Worm (Caenorhabditis elegans) whole organism, mixed stage, embryonic: ENCODE measurements around the gene ZK930.7.

Experiments used
- bed-3 ChIP-seq: fragments of 200-800 bp; sonication (Bioruptor generic); optimal IDR thresholded peaks from 3 replicates; lab custom pipeline; 2018; ENCODE audit warnings: mild to moderate bottlenecking, missing genetic modification characterization, moderate library complexity, missing compliant biosample characterization
- blmp-1 ChIP-seq: fragments of 150-350 bp; optimal IDR thresholded peaks from 2 replicates; lab custom pipeline; 2014; ENCODE audit warnings: missing biosample characterization, missing genetic modification characterization
- ceh-39 ChIP-seq: fragments of 150-350 bp; optimal IDR thresholded peaks from 2 replicates; lab custom pipeline; 2014; ENCODE audit warnings: missing biosample characterization, missing genetic modification characterization
- ceh-43 ChIP-seq: fragments of 200-800 bp; sonication (Bioruptor generic); optimal IDR thresholded peaks from 2 replicates; lab custom pipeline; 2018; ENCODE audit warnings: mild to moderate bottlenecking, missing genetic modification characterization, moderate library complexity, missing compliant biosample characterization
- ceh-83 ChIP-seq: fragments of 200-800 bp; sonication (Bioruptor generic); optimal IDR thresholded peaks from 2 replicates; lab custom pipeline; 2018; ENCODE audit warnings: mild to moderate bottlenecking, missing genetic modification characterization, missing compliant biosample characterization
- ces-1 ChIP-seq: fragments of 150-350 bp; optimal IDR thresholded peaks from 2 replicates; lab custom pipeline; 2014; ENCODE audit warnings: missing biosample characterization, missing genetic modification reagents, missing genetic modification characterization
- cnd-1 ChIP-seq: fragments of 200-800 bp; sonication (Bioruptor generic); optimal IDR thresholded peaks from 2 replicates; lab custom pipeline; 2018; ENCODE audit warnings: mild to moderate bottlenecking, missing genetic modification characterization, missing compliant biosample characterization
- drap-1 ChIP-seq: fragments of 200-800 bp; sonication (Bioruptor generic); optimal IDR thresholded peaks from 3 replicates; lab custom pipeline; 2018; ENCODE audit warnings: mild to moderate bottlenecking, missing genetic modification characterization, missing compliant biosample characterization
- elt-1 ChIP-seq: sonication (generic microtip); optimal IDR thresholded peaks from 2 replicates; lab custom pipeline; 2017; ENCODE audit warnings: missing genetic modification characterization, mild to moderate bottlenecking, missing compliant biosample characterization, antibody characterized with exemption, moderate library complexity, borderline replicate concordance; ENCODE audit not compliant: insufficient read depth
- elt-3 ChIP-seq: fragments of 150-350 bp; optimal IDR thresholded peaks from 2 replicates; lab custom pipeline; 2014; ENCODE audit warnings: missing biosample characterization, missing genetic modification characterization
- flh-1 ChIP-seq: fragments of 200-800 bp; sonication (Bioruptor generic); optimal IDR thresholded peaks from 2 replicates; lab custom pipeline; 2018; ENCODE audit warnings: mild to moderate bottlenecking, missing genetic modification characterization, moderate library complexity, missing compliant biosample characterization
- ham-2 ChIP-seq: fragments of 200-800 bp; sonication (Bioruptor generic); optimal IDR thresholded peaks from 2 replicates; lab custom pipeline; 2018; ENCODE audit warnings: mild to moderate bottlenecking, missing genetic modification characterization, missing compliant biosample characterization
- hlh-1 ChIP-seq: fragments of 150-350 bp; optimal IDR thresholded peaks from 2 replicates; lab custom pipeline; 2014; ENCODE audit warnings: missing biosample characterization, missing genetic modification reagents, missing genetic modification characterization
- lin-13 ChIP-seq: fragments of 150-350 bp; optimal IDR thresholded peaks from 2 replicates; lab custom pipeline; 2014; ENCODE audit warnings: missing biosample characterization, missing genetic modification characterization
- lin-32 ChIP-seq: fragments of 200-800 bp; sonication (Bioruptor generic); optimal IDR thresholded peaks from 2 replicates; lab custom pipeline; 2018; ENCODE audit warnings: mild to moderate bottlenecking, missing genetic modification characterization, missing compliant biosample characterization
- lsy-2 ChIP-seq: fragments of 150-350 bp; optimal IDR thresholded peaks from 2 replicates; lab custom pipeline; 2014; ENCODE audit warnings: missing biosample characterization, missing genetic modification characterization
- mab-5 ChIP-seq: fragments of 150-350 bp; optimal IDR thresholded peaks from 2 replicates; lab custom pipeline; 2014; ENCODE audit warnings: missing biosample characterization, missing genetic modification characterization
- mep-1 ChIP-seq: fragments of 150-350 bp; optimal IDR thresholded peaks from 2 replicates; lab custom pipeline; 2017; ENCODE audit warnings: missing biosample characterization, missing genetic modification reagents, missing genetic modification characterization, inconsistent platforms
- mls-2 ChIP-seq: sonication (generic microtip); optimal IDR thresholded peaks from 2 replicates; lab custom pipeline; 2016; ENCODE audit warnings: mild to moderate bottlenecking, missing genetic modification characterization, moderate library complexity, missing compliant biosample characterization
- nhr-2 ChIP-seq: fragments of 150-350 bp; optimal IDR thresholded peaks from 2 replicates; lab custom pipeline; 2014; ENCODE audit warnings: missing biosample characterization, missing genetic modification characterization
- nhr-237 ChIP-seq: fragments of 150-350 bp; optimal IDR thresholded peaks from 2 replicates; lab custom pipeline; 2014; ENCODE audit warnings: missing biosample characterization, missing genetic modification characterization
- nhr-28 ChIP-seq: fragments of 150-350 bp; optimal IDR thresholded peaks from 2 replicates; lab custom pipeline; 2014; ENCODE audit warnings: missing biosample characterization, missing genetic modification characterization
- nhr-76 ChIP-seq: sonication (generic microtip); optimal IDR thresholded peaks from 2 replicates; lab custom pipeline; 2017; ENCODE audit warnings: missing biosample characterization, missing genetic modification characterization
- pha-4 ChIP-seq: fragments of 150-350 bp; optimal IDR thresholded peaks from 2 replicates; lab custom pipeline; 2018; ENCODE audit warnings: missing biosample characterization, missing genetic modification reagents, missing genetic modification characterization
- sem-2 ChIP-seq: fragments of 200-800 bp; sonication (Bioruptor generic); optimal IDR thresholded peaks from 2 replicates; lab custom pipeline; 2018; ENCODE audit warnings: mild to moderate bottlenecking, missing genetic modification characterization, missing compliant biosample characterization
- snpc-4 ChIP-seq: fragments of 150-350 bp; optimal IDR thresholded peaks from 2 replicates; lab custom pipeline; 2014; ENCODE audit warnings: missing biosample characterization, missing genetic modification characterization
- sptf-1 ChIP-seq: sonication (generic microtip); optimal IDR thresholded peaks from 2 replicates; lab custom pipeline; 2017; ENCODE audit warnings: mild to moderate bottlenecking, missing genetic modification characterization, moderate library complexity, missing compliant biosample characterization
- tbx-8 ChIP-seq: fragments of 200-800 bp; sonication (Bioruptor generic); optimal IDR thresholded peaks from 2 replicates; lab custom pipeline; 2018; ENCODE audit warnings: mild to moderate bottlenecking, missing genetic modification characterization, moderate library complexity, missing compliant biosample characterization
- unc-39 ChIP-seq: fragments of 150-350 bp; optimal IDR thresholded peaks from 2 replicates; lab custom pipeline; 2014; ENCODE audit warnings: missing biosample characterization, missing genetic modification characterization
- unc-62 ChIP-seq: fragments of 150-350 bp; optimal IDR thresholded peaks from 2 replicates; lab custom pipeline; 2014; ENCODE audit warnings: missing biosample characterization, missing genetic modification reagents, missing genetic modification characterization
- zip-8 ChIP-seq: fragments of 150-350 bp; optimal IDR thresholded peaks from 2 replicates; lab custom pipeline; 2014; ENCODE audit warnings: missing biosample characterization, missing genetic modification characterization
- ztf-11 ChIP-seq: fragments of 150-350 bp; optimal IDR thresholded peaks from 2 replicates; lab custom pipeline; 2014; ENCODE audit warnings: missing biosample characterization, missing genetic modification characterization

ZK930.7 gene

DNA sequence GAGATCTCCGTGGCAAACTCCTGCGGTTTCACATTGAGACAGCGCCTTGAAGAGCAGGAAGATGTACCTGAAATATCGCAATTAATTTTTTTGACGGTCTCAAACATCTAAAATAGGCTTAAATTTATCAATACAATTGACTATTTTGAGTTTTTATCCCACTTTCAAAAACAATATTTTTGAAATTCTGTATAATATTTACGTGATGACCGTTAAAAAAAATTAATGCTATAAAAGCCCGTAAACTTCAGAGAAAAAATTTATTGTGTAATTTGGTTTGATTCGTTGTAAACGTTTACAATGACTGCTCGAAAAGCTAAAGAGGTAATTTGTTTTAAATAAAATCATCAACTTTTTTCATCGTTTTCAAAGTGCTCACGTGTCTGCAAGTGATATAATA, at the start of gene ZK930.7:
ZK930.7 (plus strand) TSS at position 301 of the 400 bp plus-strand sequence.
- TF ChIP-seq ces-1 (GFP tag; lab: Kevin White, UChicago) = no peak
- TF ChIP-seq unc-62 (GFP tag; lab: Kevin White, UChicago) = no peak
- TF ChIP-seq unc-39 (tag; lab: Kevin White, UChicago) = no peak
- TF ChIP-seq nhr-28 (tag; lab: Kevin White, UChicago) = no peak
- no peak for TF ChIP-seq mls-2 (tag; lab: Kevin White, UChicago)
- TF ChIP-seq ceh-83 (GFP tag; lab: Kevin White, UChicago) = no peak
- TF ChIP-seq pha-4 (tag; lab: Kevin White, UChicago) = no peak
- TF ChIP-seq mab-5 (tag; lab: Kevin White, UChicago) = no peak
- no peak for TF ChIP-seq nhr-76 (tag; lab: Kevin White, UChicago)
- TF ChIP-seq sem-2 = no peak
- TF ChIP-seq hlh-1 (tag; lab: Kevin White, UChicago) = no peak

ce11 chrII:11865644-11866043, 48.8 kb upstream of the ZK930.7 start, which contains the start of gene K12D12.4:
Gene K12D12.4 (minus strand): TSS chrII:11865744.
- TF ChIP-seq mep-1 (tag; lab: Kevin White, UChicago) (no peak), ces-1 (GFP tag; lab: Kevin White, UChicago) (no peak), lin-13 (tag; lab: Kevin White, UChicago) (no peak), ham-2 (GFP tag; lab: Kevin White, UChicago) (no peak), nhr-2 (tag; lab: Kevin White, UChicago) (no peak), cnd-1 (tag; lab: Kevin White, UChicago) (no peak), bed-3 (GFP tag; lab: Kevin White, UChicago) (no peak), unc-39 (tag; lab: Kevin White, UChicago) (no peak), sem-2 (no peak), blmp-1 (tag; lab: Kevin White, UChicago) (no peak), tbx-8 (no peak), lsy-2 (tag; lab: Kevin White, UChicago) (no peak), flh-1 (GFP tag; lab: Kevin White, UChicago) (no peak), sptf-1 (tag; lab: Kevin White, UChicago) (no peak), snpc-4 (tag; lab: Kevin White, UChicago) (no peak), ceh-39 (tag; lab: Kevin White, UChicago) (no peak)

- TF ChIP-seq pha-4 (tag; lab: Kevin White, UChicago) (no peak), mls-2 (tag; lab: Kevin White, UChicago) (no peak), sptf-1 (tag; lab: Kevin White, UChicago) (no peak), nhr-76 (tag; lab: Kevin White, UChicago) (no peak), cnd-1 (tag; lab: Kevin White, UChicago) (no peak), mep-1 (tag; lab: Kevin White, UChicago) (no peak), ham-2 (GFP tag; lab: Kevin White, UChicago) (no peak), ceh-39 (tag; lab: Kevin White, UChicago) (no peak), snpc-4 (tag; lab: Kevin White, UChicago) (no peak), ztf-11 (no peak), blmp-1 (tag; lab: Kevin White, UChicago) (no peak), ces-1 (GFP tag; lab: Kevin White, UChicago) (no peak), lsy-2 (tag; lab: Kevin White, UChicago) (no peak), lin-32 (no peak), nhr-2 (tag; lab: Kevin White, UChicago) (no peak), ceh-83 (GFP tag; lab: Kevin White, UChicago) (no peak), elt-1 (no peak), ceh-43 (GFP tag; lab: Kevin White, UChicago) (no peak), tbx-8 (no peak), flh-1 (GFP tag; lab: Kevin White, UChicago) (no peak)
Measured at ce11 chrII:11868234-11868633, 46.2 kb upstream of the ZK930.7 start, which contains the start of gene col-84. Gene col-84 (plus strand): TSS chrII:11868534.

- TF ChIP-seq flh-1 (GFP tag; lab: Kevin White, UChicago) (no peak), nhr-237 (tag; lab: Kevin White, UChicago) (no peak), sptf-1 (tag; lab: Kevin White, UChicago) (no peak), zip-8 (tag; lab: Kevin White, UChicago) (no peak), ceh-39 (tag; lab: Kevin White, UChicago) (no peak), nhr-2 (tag; lab: Kevin White, UChicago) (no peak), elt-1 (no peak), drap-1 (GFP tag; lab: Kevin White, UChicago) (no peak), ham-2 (GFP tag; lab: Kevin White, UChicago) (no peak), pha-4 (tag; lab: Kevin White, UChicago) (no peak), nhr-28 (tag; lab: Kevin White, UChicago) (no peak), lin-32 (no peak), mep-1 (tag; lab: Kevin White, UChicago) (no peak), bed-3 (GFP tag; lab: Kevin White, UChicago) (no peak), cnd-1 (tag; lab: Kevin White, UChicago) (no peak), sem-2 (no peak), ceh-83 (GFP tag; lab: Kevin White, UChicago) (no peak), tbx-8 (no peak), elt-3 (tag; lab: Kevin White, UChicago) (no peak), unc-62 (GFP tag; lab: Kevin White, UChicago) (no peak)
Measured at ce11 chrII:11868893-11869292, 45.5 kb upstream of the ZK930.7 start.
